Worm (Caenorhabditis elegans) whole organism, L3 larva: Measurements from ENCODE around the gene dot-1.4.
A peak's percentile ranks its signal among the peaks of the same experiment; 100 is the strongest.

Source experiments
- R02D3.7 ChIP-seq: fragments of 150-350 bp; optimal IDR thresholded peaks from 2 replicates; lab custom pipeline; 2014; ENCODE audit warnings: missing biosample characterization, missing genetic modification characterization
- ZK546.5 ChIP-seq: sonication (generic microtip); optimal IDR thresholded peaks from 2 replicates; lab custom pipeline; 2017; ENCODE audit warnings: missing biosample characterization, missing genetic modification characterization
- aly-2 ChIP-seq: fragments of 150-350 bp; optimal IDR thresholded peaks from 2 replicates; lab custom pipeline; 2014; ENCODE audit warnings: missing biosample characterization, missing genetic modification characterization
- ama-1 ChIP-seq: fragments of 150-350 bp; optimal IDR thresholded peaks from 2 replicates; lab custom pipeline; 2018
- ceh-16 ChIP-seq: sonication (generic microtip); optimal IDR thresholded peaks from 2 replicates; lab custom pipeline; 2017; ENCODE audit warnings: missing biosample characterization, missing genetic modification characterization
- ceh-28 ChIP-seq: fragments of 150-350 bp; optimal IDR thresholded peaks from 2 replicates; lab custom pipeline; 2014; ENCODE audit warnings: missing biosample characterization, missing genetic modification reagents, missing genetic modification characterization
- ceh-82 ChIP-seq: fragments of 150-350 bp; optimal IDR thresholded peaks from 2 replicates; lab custom pipeline; 2014; ENCODE audit warnings: missing biosample characterization, missing genetic modification characterization
- ceh-9 ChIP-seq: sonication (generic microtip); optimal IDR thresholded peaks from 2 replicates; lab custom pipeline; 2018; ENCODE audit warnings: missing biosample characterization, missing genetic modification characterization
- daf-12 ChIP-seq: fragments of 150-350 bp; optimal IDR thresholded peaks from 2 replicates; lab custom pipeline; 2014; ENCODE audit warnings: missing biosample characterization, missing genetic modification reagents, missing genetic modification characterization
- egl-27 ChIP-seq: sonication (generic microtip); optimal IDR thresholded peaks from 4 replicates; lab custom pipeline; 2017; ENCODE audit warnings: missing biosample characterization, missing genetic modification reagents, missing genetic modification characterization
- egl-5 ChIP-seq: fragments of 150-350 bp; optimal IDR thresholded peaks from 2 replicates; lab custom pipeline; 2017; ENCODE audit warnings: missing biosample characterization, missing genetic modification reagents, missing genetic modification characterization, inconsistent platforms
- elt-1 ChIP-seq: fragments of 150-350 bp; optimal IDR thresholded peaks from 2 replicates; lab custom pipeline; 2014; ENCODE audit warnings: missing biosample characterization, missing genetic modification characterization
- elt-2 ChIP-seq: sonication (generic microtip); optimal IDR thresholded peaks from 2 replicates; lab custom pipeline; 2016; ENCODE audit warnings: missing genetic modification reagents, mild to moderate bottlenecking, missing genetic modification characterization, missing compliant biosample characterization
- elt-3 ChIP-seq, 3 experiments: fragments of 150-350 bp in 1 of 3; sonication (generic microtip) in 2 of 3; optimal IDR thresholded peaks; 2 replicates in 2 of 3; 4 replicates in 1 of 3; lab custom pipeline; 2014 to 2017; ENCODE audit warnings: missing biosample characterization in 3 of 3, missing genetic modification characterization in 3 of 3
- eor-1 ChIP-seq, 2 experiments: fragments of 150-350 bp; optimal IDR thresholded peaks; 2 replicates each; lab custom pipeline; 2014 to 2018; ENCODE audit warnings: missing biosample characterization in 2 of 2, missing genetic modification characterization in 2 of 2
- fkh-10 ChIP-seq: sonication (generic microtip); optimal IDR thresholded peaks from 2 replicates; lab custom pipeline; 2017; ENCODE audit warnings: missing biosample characterization, missing genetic modification reagents, missing genetic modification characterization
- fkh-2 ChIP-seq: fragments of 150-350 bp; optimal IDR thresholded peaks from 2 replicates; lab custom pipeline; 2014; ENCODE audit warnings: missing biosample characterization, missing genetic modification reagents, missing genetic modification characterization
- fos-1 ChIP-seq: fragments of 150-350 bp; optimal IDR thresholded peaks from 2 replicates; lab custom pipeline; 2014; ENCODE audit warnings: missing biosample characterization, missing genetic modification characterization
- hmg-11 ChIP-seq: sonication (generic microtip); optimal IDR thresholded peaks from 2 replicates; lab custom pipeline; 2016; ENCODE audit warnings: missing genetic modification characterization, missing compliant biosample characterization
- jun-1 ChIP-seq: fragments of 150-350 bp; optimal IDR thresholded peaks from 2 replicates; lab custom pipeline; 2014; ENCODE audit warnings: missing biosample characterization, missing genetic modification reagents, missing genetic modification characterization
- lin-15B ChIP-seq: fragments of 150-350 bp; optimal IDR thresholded peaks from 2 replicates; lab custom pipeline; 2014; ENCODE audit warnings: missing biosample characterization, missing genetic modification characterization
- lin-39 ChIP-seq: fragments of 150-350 bp; optimal IDR thresholded peaks from 2 replicates; lab custom pipeline; 2018; ENCODE audit warnings: missing biosample characterization, missing genetic modification reagents, missing genetic modification characterization
- lsy-12 ChIP-seq: sonication (generic microtip); optimal IDR thresholded peaks from 2 replicates; lab custom pipeline; 2016; ENCODE audit warnings: mild to moderate bottlenecking, missing genetic modification characterization, missing compliant biosample characterization
- mdl-1 ChIP-seq: fragments of 150-350 bp; optimal IDR thresholded peaks from 2 replicates; lab custom pipeline; 2014; ENCODE audit warnings: missing biosample characterization, missing genetic modification characterization
- mml-1 ChIP-seq: fragments of 150-350 bp; sonication (generic microtip); optimal IDR thresholded peaks from 3 replicates; lab custom pipeline; 2014; ENCODE audit warnings: missing biosample characterization, missing genetic modification characterization
- nfya-1 ChIP-seq: sonication (generic microtip); optimal IDR thresholded peaks from 2 replicates; lab custom pipeline; 2017; ENCODE audit warnings: missing genetic modification characterization, mild to moderate bottlenecking, missing compliant biosample characterization, antibody characterized with exemption, moderate library complexity; ENCODE audit not compliant: insufficient read depth
- nhr-11 ChIP-seq: fragments of 150-350 bp; optimal IDR thresholded peaks from 2 replicates; lab custom pipeline; 2014; ENCODE audit warnings: missing biosample characterization, missing genetic modification characterization
- nhr-12 ChIP-seq: fragments of 150-350 bp; optimal IDR thresholded peaks from 2 replicates; lab custom pipeline; 2014; ENCODE audit warnings: missing biosample characterization, missing genetic modification characterization
- nhr-23 ChIP-seq: fragments of 150-350 bp; optimal IDR thresholded peaks from 2 replicates; lab custom pipeline; 2014; ENCODE audit warnings: missing biosample characterization, missing genetic modification reagents, missing genetic modification characterization
- nhr-237 ChIP-seq: fragments of 150-350 bp; optimal IDR thresholded peaks from 2 replicates; lab custom pipeline; 2014; ENCODE audit warnings: missing biosample characterization, missing genetic modification characterization
- nhr-25 ChIP-seq: sonication (generic microtip); optimal IDR thresholded peaks from 2 replicates; lab custom pipeline; 2017; ENCODE audit warnings: missing biosample characterization, missing genetic modification characterization
- nhr-28 ChIP-seq: fragments of 150-350 bp; optimal IDR thresholded peaks from 2 replicates; lab custom pipeline; 2014; ENCODE audit warnings: missing biosample characterization, missing genetic modification characterization
- nhr-43 ChIP-seq: sonication (generic microtip); optimal IDR thresholded peaks from 2 replicates; lab custom pipeline; 2016; ENCODE audit warnings: mild to moderate bottlenecking, missing genetic modification characterization, missing compliant biosample characterization; ENCODE audit not compliant: poor library complexity, severe bottlenecking
- nhr-67 ChIP-seq: fragments of 150-350 bp; optimal IDR thresholded peaks from 2 replicates; lab custom pipeline; 2014; ENCODE audit warnings: missing biosample characterization, missing genetic modification characterization
- nhr-76 ChIP-seq: fragments of 150-350 bp; sonication (generic microtip); optimal IDR thresholded peaks from 5 replicates; lab custom pipeline; 2014; ENCODE audit warnings: missing biosample characterization, missing genetic modification characterization
- nhr-77 ChIP-seq: fragments of 150-350 bp; optimal IDR thresholded peaks from 2 replicates; lab custom pipeline; 2014; ENCODE audit warnings: missing biosample characterization, missing genetic modification characterization
- pha-4 ChIP-seq: fragments of 150-350 bp; optimal IDR thresholded peaks from 2 replicates; lab custom pipeline; 2014; ENCODE audit warnings: missing biosample characterization, missing genetic modification reagents, missing genetic modification characterization
- pqm-1 ChIP-seq: fragments of 150-350 bp; optimal IDR thresholded peaks from 2 replicates; lab custom pipeline; 2017; ENCODE audit warnings: missing biosample characterization, missing genetic modification characterization, inconsistent platforms
- sea-2 ChIP-seq: fragments of 150-350 bp; sonication (generic microtip); optimal IDR thresholded peaks from 4 replicates; lab custom pipeline; 2014; ENCODE audit warnings: missing biosample characterization, missing genetic modification reagents, missing genetic modification characterization
- skn-1 ChIP-seq: fragments of 150-350 bp; optimal IDR thresholded peaks from 2 replicates; lab custom pipeline; 2014; ENCODE audit warnings: missing biosample characterization, missing genetic modification characterization
- snpc-4 ChIP-seq: fragments of 150-350 bp; optimal IDR thresholded peaks from 2 replicates; lab custom pipeline; 2014; ENCODE audit warnings: missing biosample characterization, missing genetic modification characterization
- tbx-2 ChIP-seq: sonication (generic microtip); optimal IDR thresholded peaks from 2 replicates; lab custom pipeline; 2016; ENCODE audit warnings: mild to moderate bottlenecking, missing genetic modification characterization, missing compliant biosample characterization
- unc-39 ChIP-seq: sonication (generic microtip); optimal IDR thresholded peaks from 4 replicates; lab custom pipeline; 2017; ENCODE audit warnings: missing biosample characterization, missing genetic modification characterization
- unc-62 ChIP-seq: fragments of 150-350 bp; sonication (generic microtip); optimal IDR thresholded peaks from 4 replicates; lab custom pipeline; 2014; ENCODE audit warnings: missing biosample characterization, missing genetic modification reagents, missing genetic modification characterization
- zag-1 ChIP-seq: fragments of 150-350 bp; optimal IDR thresholded peaks from 2 replicates; lab custom pipeline; 2014; ENCODE audit warnings: missing biosample characterization, missing genetic modification characterization
- ztf-11 ChIP-seq: fragments of 150-350 bp; optimal IDR thresholded peaks from 2 replicates; lab custom pipeline; 2014; ENCODE audit warnings: missing biosample characterization, missing genetic modification characterization
- ztf-4 ChIP-seq: fragments of 150-350 bp; optimal IDR thresholded peaks from 2 replicates; lab custom pipeline; 2014; ENCODE audit warnings: missing biosample characterization, missing genetic modification characterization

Gene dot-1.4

DNA sequence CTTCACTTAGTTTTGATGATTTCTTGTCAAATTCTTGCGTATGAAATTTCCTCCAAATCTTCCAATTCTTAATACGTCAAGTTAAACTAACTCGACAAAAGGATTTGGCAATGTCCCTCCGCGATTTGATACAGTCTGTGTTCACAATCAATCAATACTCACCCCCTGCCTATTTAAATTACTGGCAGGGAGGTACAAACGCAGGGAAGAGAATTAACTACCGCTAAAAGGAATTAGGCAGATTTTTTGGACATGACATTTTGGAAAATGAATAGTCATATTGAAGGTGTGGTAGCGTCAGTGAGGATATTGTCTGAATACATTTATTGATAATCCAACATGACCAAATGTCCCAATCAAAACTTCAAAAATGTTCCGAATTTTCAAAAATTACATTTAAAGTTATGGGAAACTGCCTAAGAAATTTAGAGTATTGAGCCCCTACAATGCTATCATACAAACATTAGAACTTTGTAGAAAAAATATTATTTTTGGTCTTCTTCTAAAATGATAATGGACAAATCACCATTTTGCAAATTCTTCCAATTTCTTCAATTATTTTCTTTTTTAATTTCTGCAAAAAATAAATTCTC, 6.0 kb upstream of the dot-1.4 start:
- TF ChIP-seq ztf-4 (tag; lab: Kevin White, UChicago) (peak; percentile 86), pqm-1 (peak; percentile 91), elt-1 (tag; lab: Kevin White, UChicago) (peak; percentile 75), nhr-25 (tag; lab: Kevin White, UChicago) (peak; percentile 98), ztf-11 (tag; lab: Kevin White, UChicago) (peak; percentile 59), aly-2 (tag; lab: Kevin White, UChicago) (peak; percentile 94), unc-62 (GFP tag; lab: Kevin White, UChicago) (peak; percentile 95), nhr-77 (tag; lab: Kevin White, UChicago) (peak; percentile 98), skn-1 (tag; lab: Kevin White, UChicago) (peak; percentile 97), nhr-76 (tag; lab: Kevin White, UChicago) (peak; percentile 88), mml-1 (no peak), ceh-16 (tag; lab: Kevin White, UChicago) (peak; percentile 84), lin-15B (tag; lab: Kevin White, UChicago) (peak; percentile 43), mdl-1 (peak; percentile 53), tbx-2 (tag; lab: Kevin White, UChicago) (peak; percentile 98), R02D3.7 (tag; lab: Kevin White, UChicago) (peak; percentile 92), snpc-4 (peak; percentile 95), nhr-43 (tag; lab: Kevin White, UChicago) (peak; percentile 99), ceh-82 (tag; lab: Kevin White, UChicago) (peak; percentile 98), unc-39 (peak; percentile 76), hmg-11 (tag; lab: Kevin White, UChicago) (peak; percentile 97), egl-5 (peak; percentile 95), ceh-28 (tag; lab: Kevin White, UChicago) (peak; percentile 100), ZK546.5 (tag; lab: Kevin White, UChicago) (peak; percentile 70), zag-1 (tag; lab: Kevin White, UChicago) (peak; percentile 90), elt-3 (tag; optimal IDR thresholded peaks at IDR 0.05; lab: Kevin White, UChicago) (peak; percentile 81 to 99 (median 96)), nhr-237 (peak; percentile 78), pha-4 (tag; lab: Kevin White, UChicago) (peak; percentile 99), ama-1 (lab: Kevin White, UChicago) (no peak), eor-1 (tag; optimal IDR thresholded peaks at IDR 0.05; lab: Kevin White, UChicago) (peak in 1 of 2 experiments; percentile 82), nhr-23 (tag; lab: Kevin White, UChicago) (peak; percentile 99), nfya-1 (tag; lab: Kevin White, UChicago) (no peak), elt-2 (tag; lab: Kevin White, UChicago) (peak; percentile 86), nhr-28 (tag; lab: Kevin White, UChicago) (peak; percentile 93), sea-2 (GFP tag; lab: Kevin White, UChicago) (no peak), egl-27 (tag; lab: Kevin White, UChicago) (peak; percentile 95), lsy-12 (peak; percentile 95), ceh-9 (no peak), nhr-67 (tag; lab: Kevin White, UChicago) (peak; percentile 59), daf-12 (tag; lab: Kevin White, UChicago) (peak; percentile 81), lin-39 (tag; lab: Kevin White, UChicago) (peak; percentile 98), nhr-12 (tag; lab: Kevin White, UChicago) (peak; percentile 30), fkh-2 (tag; lab: Kevin White, UChicago) (peak; percentile 92), fos-1 (tag; lab: Kevin White, UChicago) (peak; percentile 94), fkh-10 (peak; percentile 98), jun-1 (tag; lab: Kevin White, UChicago) (peak; percentile 100), nhr-11 (tag; lab: Kevin White, UChicago) (peak; percentile 97)
